Fruit fly (Drosophila melanogaster) S2 (cell line): ENCODE measurements around the gene CG15773.

Experiments
- CG8478 ChIP-seq: fragments of >200 bp; optimal IDR thresholded peaks from 2 replicates; lab custom pipeline; 2018
- CTCF ChIP-seq, 2 experiments: fragments of >200 bp; optimal IDR thresholded peaks; 2 replicates each; lab custom pipeline; 2018

- TF ChIP-seq CTCF (optimal IDR thresholded peaks at IDR 0.05; lab: Kevin White, UChicago) = no peak
- TF ChIP-seq CG8478 (lab: Kevin White, UChicago) = no peak
Observed at dm6 chrX:5699824-5700498, 32.6 kb upstream of the CG15773 start.
